Fruit fly (Drosophila melanogaster) whole organism, embryonic: ENCODE data around the gene H15.

ENCODE experiments used
- Abd-B ChIP-seq: fragments of 200-800 bp; sonication (Bioruptor generic); optimal IDR thresholded peaks from 2 replicates; lab custom pipeline; 2018; ENCODE audit warnings: missing biosample characterization, mild to moderate bottlenecking, missing genetic modification characterization, moderate library complexity
- CG10267 ChIP-seq: fragments of 200-800 bp; sonication (Bioruptor generic); optimal IDR thresholded peaks from 2 replicates; lab custom pipeline; 2018; ENCODE audit warnings: missing biosample characterization, mild to moderate bottlenecking, missing genetic modification characterization, moderate library complexity
- CG10274 ChIP-seq: fragments of 200-800 bp; sonication (Bioruptor generic); optimal IDR thresholded peaks from 3 replicates; lab custom pipeline; 2017; ENCODE audit warnings: missing biosample characterization, mild to moderate bottlenecking, missing genetic modification characterization
- CG10654 ChIP-seq: fragments of 200-800 bp; sonication (Bioruptor generic); optimal IDR thresholded peaks from 2 replicates; lab custom pipeline; 2016; ENCODE audit warnings: missing biosample characterization, missing genetic modification characterization
- CG11504 ChIP-seq: fragments of 200-800 bp; sonication (Bioruptor generic); optimal IDR thresholded peaks from 3 replicates; lab custom pipeline; 2019; ENCODE audit warnings: missing biosample characterization, mild to moderate bottlenecking, missing genetic modification characterization, moderate library complexity
- CG12219 ChIP-seq: fragments of 200-800 bp; sonication (Bioruptor generic); optimal IDR thresholded peaks from 3 replicates; lab custom pipeline; 2018; ENCODE audit warnings: missing biosample characterization, mild to moderate bottlenecking, missing genetic modification characterization
- CG13894 ChIP-seq: fragments of 200-800 bp; sonication (Bioruptor generic); optimal IDR thresholded peaks from 3 replicates; lab custom pipeline; 2018; ENCODE audit warnings: missing biosample characterization, mild to moderate bottlenecking, missing genetic modification characterization, moderate library complexity
- CG14441 ChIP-seq: fragments of 200-800 bp; sonication (Bioruptor generic); IDR thresholded peaks from 2 replicates; pipeline ENCODE4 v1.3.6; 2022; ENCODE audit warnings: missing biosample characterization, missing genetic modification characterization
- CG17912 ChIP-seq: fragments of 200-800 bp; sonication (Bioruptor generic); optimal IDR thresholded peaks from 2 replicates; lab custom pipeline; 2018; ENCODE audit warnings: missing biosample characterization, mild to moderate bottlenecking, missing genetic modification characterization
- CG2120 ChIP-seq: fragments of 200-800 bp; sonication (Bioruptor generic); optimal IDR thresholded peaks from 3 replicates; lab custom pipeline; 2016; ENCODE audit warnings: missing biosample characterization, missing genetic modification characterization
- CG2712 ChIP-seq: fragments of 200-800 bp; optimal IDR thresholded peaks from 3 replicates; lab custom pipeline; 2019; ENCODE audit warnings: missing biosample characterization, mild to moderate bottlenecking, missing genetic modification characterization, moderate library complexity
- CG31441 ChIP-seq: fragments of 200-800 bp; sonication (Bioruptor generic); IDR thresholded peaks from 2 replicates; pipeline ENCODE4 v1.3.6; 2022; ENCODE audit warnings: missing biosample characterization, missing genetic modification characterization
- CG3281 ChIP-seq: fragments of 200-800 bp; sonication (Bioruptor generic); optimal IDR thresholded peaks from 3 replicates; lab custom pipeline; 2017; ENCODE audit warnings: missing biosample characterization, mild to moderate bottlenecking, missing genetic modification characterization
- CG6689 ChIP-seq: fragments of 200-800 bp; sonication (Bioruptor generic); IDR thresholded peaks from 2 replicates; pipeline ENCODE4 v1.3.6; 2022; ENCODE audit warnings: missing biosample characterization, missing genetic modification characterization
- CG7786 ChIP-seq: fragments of 200-800 bp; sonication (Bioruptor generic); optimal IDR thresholded peaks from 2 replicates; lab custom pipeline; 2016; ENCODE audit warnings: missing biosample characterization, missing genetic modification characterization
- CG7839 ChIP-seq: fragments of 200-800 bp; sonication (Bioruptor generic); optimal IDR thresholded peaks from 3 replicates; lab custom pipeline; 2018; ENCODE audit warnings: missing biosample characterization, mild to moderate bottlenecking, missing genetic modification characterization, moderate library complexity
- D ChIP-seq, 2 experiments: fragments of 200-800 bp in 1 of 2; fragments of >200 bp in 1 of 2; sonication (Bioruptor generic) in 1 of 2; optimal IDR thresholded peaks; 2 replicates in 1 of 2; 3 replicates in 1 of 2; lab custom pipeline; 2017; ENCODE audit warnings: mild to moderate bottlenecking in 1 of 2, missing biosample characterization in 1 of 2, missing genetic modification characterization in 1 of 2, missing genetic modification reagents in 1 of 2
- Drgx ChIP-seq: fragments of 200-800 bp; sonication (Bioruptor generic); IDR thresholded peaks from 2 replicates; pipeline ENCODE4 v1.3.6; 2022; ENCODE audit warnings: missing biosample characterization, missing genetic modification characterization
- ERR ChIP-seq: fragments of 200-800 bp; sonication (Bioruptor generic); optimal IDR thresholded peaks from 2 replicates; lab custom pipeline; 2016; ENCODE audit warnings: missing biosample characterization, missing genetic modification characterization
- H15 ChIP-seq: fragments of 200-800 bp; sonication (Bioruptor generic); IDR thresholded peaks from 3 replicates; pipeline ENCODE4 v1.3.6; 2022; ENCODE audit warnings: missing biosample characterization, missing genetic modification characterization
- HLH3B ChIP-seq: fragments of 200-800 bp; sonication (Bioruptor generic); IDR thresholded peaks from 2 replicates; pipeline ENCODE4 v1.3.6; 2022; ENCODE audit warnings: missing biosample characterization, missing genetic modification characterization
- Ptx1 ChIP-seq: fragments of 200-800 bp; sonication (Bioruptor generic); IDR thresholded peaks from 2 replicates; pipeline ENCODE4 v1.3.6; 2022; ENCODE audit warnings: missing biosample characterization, missing genetic modification characterization
- Sox102F ChIP-seq: fragments of 200-800 bp; sonication (Bioruptor generic); optimal IDR thresholded peaks from 2 replicates; lab custom pipeline; 2018; ENCODE audit warnings: missing biosample characterization, mild to moderate bottlenecking, missing genetic modification characterization, moderate library complexity
- Taf1 ChIP-seq: fragments of 200-800 bp; sonication (Bioruptor generic); IDR thresholded peaks from 2 replicates; pipeline ENCODE4 v1.3.6; 2022; ENCODE audit warnings: missing biosample characterization, missing genetic modification characterization
- Xrp1 ChIP-seq: fragments of 200-800 bp; sonication (Bioruptor generic); IDR thresholded peaks from 2 replicates; pipeline ENCODE4 v1.3.6; 2022; ENCODE audit warnings: missing biosample characterization, missing genetic modification characterization
- aop ChIP-seq: fragments of 200-800 bp; sonication (Bioruptor generic); IDR thresholded peaks from 2 replicates; pipeline ENCODE4 v1.3.6; 2022; ENCODE audit warnings: missing biosample characterization, missing genetic modification characterization
- ara ChIP-seq: fragments of 200-800 bp; sonication (Bioruptor generic); IDR thresholded peaks from 2 replicates; pipeline ENCODE4 v1.3.6; 2022; ENCODE audit warnings: missing biosample characterization, missing genetic modification characterization
- bsh ChIP-seq, 2 experiments: fragments of 200-800 bp; sonication (Bioruptor generic); optimal IDR thresholded peaks; 2 replicates each; lab custom pipeline; 2017 to 2018; ENCODE audit warnings: mild to moderate bottlenecking in 2 of 2, missing biosample characterization in 2 of 2, missing genetic modification characterization in 2 of 2, moderate library complexity in 1 of 2
- crol ChIP-seq: fragments of 200-800 bp; sonication (Bioruptor generic); IDR thresholded peaks from 2 replicates; pipeline ENCODE4 v1.3.6; 2022; ENCODE audit warnings: missing biosample characterization, missing genetic modification characterization
- dm ChIP-seq: fragments of 200-800 bp; sonication (Bioruptor generic); optimal IDR thresholded peaks from 3 replicates; lab custom pipeline; 2016; ENCODE audit warnings: missing biosample characterization, missing genetic modification characterization
- dmrt99B ChIP-seq: fragments of 200-800 bp; sonication (Bioruptor generic); optimal IDR thresholded peaks from 2 replicates; lab custom pipeline; 2018; ENCODE audit warnings: missing biosample characterization, mild to moderate bottlenecking, missing genetic modification characterization, moderate library complexity
- dysf ChIP-seq: fragments of 200-800 bp; sonication (Bioruptor generic); IDR thresholded peaks from 3 replicates; pipeline ENCODE4 v1.3.6; 2022; ENCODE audit warnings: missing biosample characterization, missing genetic modification characterization
- fd3F ChIP-seq: fragments of 200-800 bp; sonication (Bioruptor generic); optimal IDR thresholded peaks from 2 replicates; lab custom pipeline; 2018; ENCODE audit warnings: missing biosample characterization, mild to moderate bottlenecking, missing genetic modification characterization, moderate library complexity
- gce ChIP-seq: fragments of 200-800 bp; sonication (Bioruptor generic); IDR thresholded peaks from 3 replicates; pipeline ENCODE4 v1.3.6; 2022; ENCODE audit warnings: missing biosample characterization, missing genetic modification characterization
- gem ChIP-seq: fragments of 200-800 bp; sonication (Bioruptor generic); optimal IDR thresholded peaks from 2 replicates; lab custom pipeline; 2019; ENCODE audit warnings: missing biosample characterization, mild to moderate bottlenecking, missing genetic modification characterization, moderate library complexity
- lbe ChIP-seq: fragments of 200-800 bp; sonication (Bioruptor generic); optimal IDR thresholded peaks from 2 replicates; lab custom pipeline; 2016; ENCODE audit warnings: missing biosample characterization, mild to moderate bottlenecking, missing genetic modification characterization
- otp ChIP-seq: fragments of 200-800 bp; sonication (Bioruptor generic); IDR thresholded peaks from 3 replicates; pipeline ENCODE4, ENCODE4 v1.3.6; 2022; ENCODE audit warnings: missing biosample characterization, missing genetic modification characterization
- pan ChIP-seq, 4 experiments: fragments of >200 bp in 3 of 4; fragments of 200-800 bp in 1 of 4; sonication (Bioruptor generic) in 1 of 4; optimal IDR thresholded peaks in 3 of 4; IDR thresholded peaks in 1 of 4; 2 replicates each; pipeline versions ENCODE4 v1.3.6 to Lab custom; 2017 to 2022; ENCODE audit warnings: missing biosample characterization in 2 of 4, missing genetic modification characterization in 2 of 4, mixed read lengths in 1 of 4
- phol ChIP-seq: fragments of 200-800 bp; sonication (Bioruptor generic); optimal IDR thresholded peaks from 3 replicates; lab custom pipeline; 2018; ENCODE audit warnings: missing biosample characterization, mild to moderate bottlenecking, missing genetic modification characterization, moderate library complexity
- prd ChIP-seq, 3 experiments: fragments of >200 bp in 2 of 3; fragments of 200-800 bp in 1 of 3; sonication (Bioruptor generic) in 1 of 3; optimal IDR thresholded peaks in 2 of 3; IDR thresholded peaks in 1 of 3; 2 replicates in 2 of 3; 3 replicates in 1 of 3; pipeline versions ENCODE4 v1.3.6 to Lab custom; 2017 to 2022; ENCODE audit warnings: missing biosample characterization in 1 of 3, missing genetic modification characterization in 1 of 3
- row ChIP-seq: fragments of 200-800 bp; sonication (Bioruptor generic); IDR thresholded peaks from 3 replicates; pipeline ENCODE4 v1.3.6; 2022; ENCODE audit warnings: missing biosample characterization, missing genetic modification characterization
- stc ChIP-seq: fragments of 200-800 bp; sonication (Bioruptor generic); IDR thresholded peaks from 2 replicates; pipeline ENCODE4 v1.3.6; 2022; ENCODE audit warnings: missing biosample characterization, missing genetic modification characterization
- tna ChIP-seq: fragments of 200-800 bp; sonication (Bioruptor generic); IDR thresholded peaks from 2 replicates; pipeline ENCODE4 v1.3.6; 2022; ENCODE audit warnings: missing biosample characterization, missing genetic modification characterization; ENCODE audit not compliant: partially characterized antibody
- trh ChIP-seq: fragments of 200-800 bp; sonication (Bioruptor generic); optimal IDR thresholded peaks from 2 replicates; lab custom pipeline; 2016; ENCODE audit warnings: missing biosample characterization, missing genetic modification characterization
- ttk ChIP-seq: fragments of 200-800 bp; sonication (Bioruptor generic); IDR thresholded peaks from 2 replicates; pipeline ENCODE4 v2.1.2; 2022; ENCODE audit warnings: missing biosample characterization, missing genetic modification characterization
- vfl ChIP-seq: fragments of 200-800 bp; sonication (Bioruptor generic); optimal IDR thresholded peaks from 2 replicates; lab custom pipeline; 2016; ENCODE audit warnings: missing biosample characterization, missing genetic modification characterization
- zfh1 ChIP-seq: fragments of 200-800 bp; sonication (Bioruptor generic); IDR thresholded peaks from 3 replicates; pipeline ENCODE4 v1.3.6; 2022; ENCODE audit warnings: missing biosample characterization, missing genetic modification characterization

Gene H15

DNA sequence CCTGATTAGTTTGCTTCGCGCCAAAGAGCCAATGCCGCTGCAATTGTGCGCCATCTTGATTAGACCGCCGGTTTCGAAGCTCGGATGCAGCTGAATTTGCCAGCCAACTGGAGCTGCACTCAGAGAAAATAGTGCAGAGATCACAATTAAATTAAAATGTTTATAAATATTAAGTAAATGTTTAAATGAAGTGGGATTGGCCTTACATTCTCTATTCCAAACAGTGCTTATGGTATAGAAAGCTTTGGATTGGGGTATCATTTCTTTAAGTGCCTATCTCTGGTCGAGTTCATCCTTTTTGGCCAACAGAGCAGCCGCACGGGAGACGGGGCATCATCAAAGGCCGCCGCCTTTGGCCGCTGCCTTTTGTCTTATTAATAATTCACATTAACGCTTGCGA, 17.8 kb upstream of the H15 start:
- TF ChIP-seq lbe (peak; percentile 32), pan (optimal IDR thresholded peaks at IDR 0.05; lab: Kevin White, UChicago) (no peak), pan (GFP tag; optimal IDR thresholded peaks at IDR 0.05 in 1 of 2, IDR thresholded peaks at IDR 0.05 in 1 of 2) (peak in 1 of 2 experiments; percentile 27), zfh1 (GFP tag; lab: Robert Waterston, UW) (peak; percentile 29; the same call in 1 of the 3 replicates), gce (GFP tag; lab: Robert Waterston, UW) (0 out of 3 replicates have a peak, but pooled peaks have one; percentile 16), stc (GFP tag; lab: Robert Waterston, UW) (0 out of 2 replicates have a peak, but pooled peaks have one; percentile 37), dysf (GFP tag; lab: Robert Waterston, UW) (0 out of 3 replicates have a peak, but pooled peaks have one; percentile 15), Sox102F (peak; percentile 28), aop (GFP tag; lab: Robert Waterston, UW) (no peak), CG13894 (tag; lab: Kevin White, UChicago) (no peak), CG14441 (0 out of 2 replicates have a peak, but pooled peaks have one; percentile 24), CG7786 (GFP tag; lab: Kevin White, UChicago) (no peak), CG11504 (tag; lab: Kevin White, UChicago) (peak; percentile 35), phol (tag; lab: Kevin White, UChicago) (peak; percentile 18), CG17912 (GFP tag; lab: Kevin White, UChicago) (no peak), prd (optimal IDR thresholded peaks at IDR 0.05; lab: Kevin White, UChicago) (no peak), prd (GFP tag; IDR thresholded peaks at IDR 0.05; lab: Robert Waterston, UW) (peak; percentile 54; the same call in 2 of the 3 replicates), Drgx (GFP tag; lab: Robert Waterston, UW) (0 out of 2 replicates have a peak, but pooled peaks have one; percentile 20), D (optimal IDR thresholded peaks at IDR 0.05; lab: Kevin White, UChicago) (no peak), D (GFP tag; optimal IDR thresholded peaks at IDR 0.05; lab: Kevin White, UChicago) (no peak), ttk (GFP tag; lab: Robert Waterston, UW) (peak; percentile 18; the same call in 1 of the 2 replicates), H15 (GFP tag; lab: Robert Waterston, UW) (peak; percentile 57; the same call in 1 of the 3 replicates), Xrp1 (GFP tag; lab: Robert Waterston, UW) (peak; percentile 38; the same call in 1 of the 2 replicates), dmrt99B (tag; lab: Kevin White, UChicago) (peak; percentile 19), CG6689 (GFP tag; lab: Robert Waterston, UW) (0 out of 2 replicates have a peak, but pooled peaks have one; percentile 12), dm (GFP tag; lab: Kevin White, UChicago) (no peak), CG31441 (0 out of 2 replicates have a peak, but pooled peaks have one; percentile 15), Ptx1 (peak; percentile 17; the same call in 1 of the 2 replicates)
- TF ChIP-seq, all 482 proteins: peak for 19

DNA sequence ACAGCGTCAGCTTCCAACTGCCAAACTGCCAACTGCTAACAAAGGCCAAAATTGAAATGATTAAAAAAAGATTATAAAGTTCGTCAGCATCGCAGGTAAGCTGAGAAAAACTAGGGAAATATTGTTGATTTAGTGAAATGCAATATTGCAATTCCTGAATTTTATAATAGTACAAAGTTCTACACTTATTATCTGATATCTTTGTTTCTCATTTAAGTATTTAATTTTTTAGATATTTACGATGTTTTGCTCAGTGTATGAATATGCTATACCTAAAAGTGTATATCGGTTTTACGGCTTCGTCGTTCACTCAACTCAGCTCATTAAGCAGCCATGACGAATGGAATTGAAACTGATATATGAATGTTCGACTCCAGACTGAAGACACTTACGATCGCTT, 10.7 kb upstream of the H15 start:
- TF ChIP-seq gem (tag; lab: Kevin White, UChicago) (peak; percentile 62), CG3281 (GFP tag; lab: Kevin White, UChicago) (no peak), CG12219 (peak; percentile 3), ERR (GFP tag; lab: Kevin White, UChicago) (no peak), fd3F (GFP tag; lab: Kevin White, UChicago) (no peak), CG31441 (peak; percentile 38; the same call in 1 of the 2 replicates), CG10267 (tag; lab: Kevin White, UChicago) (peak; percentile 30), CG10654 (GFP tag; lab: Kevin White, UChicago) (no peak), row (GFP tag; lab: Robert Waterston, UW) (0 out of 3 replicates have a peak, but pooled peaks have one; percentile 18), CG7839 (tag; lab: Kevin White, UChicago) (peak; percentile 31), ara (GFP tag; lab: Robert Waterston, UW) (no peak), Taf1 (no peak), otp (GFP tag; lab: Robert Waterston, UW) (no peak), Abd-B (peak; percentile 38), HLH3B (GFP tag; lab: Robert Waterston, UW) (0 out of 2 replicates have a peak, but pooled peaks have one; percentile 18), bsh (GFP tag; optimal IDR thresholded peaks at IDR 0.05; lab: Kevin White, UChicago) (peak in 1 of 2 experiments; percentile 13), vfl (GFP tag; lab: Kevin White, UChicago) (no peak), CG2712 (tag; lab: Kevin White, UChicago) (peak; percentile 35), trh (GFP tag; lab: Kevin White, UChicago) (no peak), CG2120 (GFP tag; lab: Kevin White, UChicago) (no peak), pan (optimal IDR thresholded peaks at IDR 0.05; lab: Kevin White, UChicago) (no peak), pan (GFP tag; optimal IDR thresholded peaks at IDR 0.05 in 1 of 2, IDR thresholded peaks at IDR 0.05 in 1 of 2) (no peak), tna (no peak), crol (GFP tag; lab: Robert Waterston, UW) (no peak), CG10274 (GFP tag; lab: Kevin White, UChicago) (no peak), phol (tag; lab: Kevin White, UChicago) (peak; percentile 41)
